Fruit fly (Drosophila melanogaster) whole organism, embryonic: ENCODE results near the gene CG5196.

Source experiments
- BEAF-32 ChIP-seq: fragments of 200-800 bp; sonication (Bioruptor generic); optimal IDR thresholded peaks from 3 replicates; lab custom pipeline; 2017; ENCODE audit warnings: missing biosample characterization, missing genetic modification characterization, mild to moderate bottlenecking, moderate library complexity, missing genetic modification reagents
- C15 ChIP-seq: fragments of 200-800 bp; sonication (Bioruptor generic); IDR thresholded peaks from 3 replicates; pipeline ENCODE4 v1.3.6; 2022; ENCODE audit warnings: missing biosample characterization, missing genetic modification characterization
- CG10209 ChIP-seq: fragments of 200-800 bp; sonication (Bioruptor generic); optimal IDR thresholded peaks from 3 replicates; lab custom pipeline; 2017; ENCODE audit warnings: missing biosample characterization, mild to moderate bottlenecking, missing genetic modification characterization, missing genetic modification reagents
- CG10267 ChIP-seq: fragments of 200-800 bp; sonication (Bioruptor generic); optimal IDR thresholded peaks from 2 replicates; lab custom pipeline; 2018; ENCODE audit warnings: missing biosample characterization, mild to moderate bottlenecking, missing genetic modification characterization, moderate library complexity
- CG11723 ChIP-seq: fragments of 200-800 bp; sonication (Bioruptor generic); optimal IDR thresholded peaks from 2 replicates; lab custom pipeline; 2017; ENCODE audit warnings: missing biosample characterization, mild to moderate bottlenecking, missing genetic modification characterization
- CG12391 ChIP-seq: fragments of 200-800 bp; sonication (Bioruptor generic); optimal IDR thresholded peaks from 3 replicates; lab custom pipeline; 2018; ENCODE audit warnings: missing biosample characterization, mild to moderate bottlenecking, missing genetic modification characterization, moderate library complexity
- CG12659 ChIP-seq: fragments of 200-800 bp; sonication (Bioruptor generic); optimal IDR thresholded peaks from 3 replicates; lab custom pipeline; 2017; ENCODE audit warnings: mild to moderate bottlenecking, missing biosample characterization, missing genetic modification reagents, missing genetic modification characterization
- CG13424 ChIP-seq: fragments of 200-800 bp; sonication (Bioruptor generic); optimal IDR thresholded peaks from 2 replicates; lab custom pipeline; 2019; ENCODE audit warnings: missing biosample characterization, mild to moderate bottlenecking, missing genetic modification characterization, moderate library complexity
- CG14860 ChIP-seq: fragments of 200-800 bp; sonication (Bioruptor generic); IDR thresholded peaks from 3 replicates; pipeline ENCODE4 v1.3.6; 2022; ENCODE audit warnings: missing biosample characterization, missing genetic modification characterization; ENCODE audit not compliant: partially characterized antibody
- CG1529 ChIP-seq: fragments of 200-800 bp; sonication (Bioruptor generic); optimal IDR thresholded peaks from 3 replicates; lab custom pipeline; 2018; ENCODE audit warnings: missing biosample characterization, missing genetic modification characterization
- CG15514 ChIP-seq: fragments of 200-800 bp; sonication (Bioruptor generic); optimal IDR thresholded peaks from 3 replicates; lab custom pipeline; 2017; ENCODE audit warnings: missing biosample characterization, missing genetic modification characterization, mild to moderate bottlenecking, moderate library complexity, missing genetic modification reagents
- CG2129 ChIP-seq: fragments of 200-800 bp; sonication (Bioruptor generic); IDR thresholded peaks from 2 replicates; pipeline ENCODE4 v1.3.6; 2022; ENCODE audit warnings: missing biosample characterization, missing genetic modification characterization; ENCODE audit not compliant: partially characterized antibody
- CG2202 ChIP-seq: fragments of 200-800 bp; sonication (Bioruptor generic); optimal IDR thresholded peaks from 2 replicates; lab custom pipeline; 2018; ENCODE audit warnings: missing biosample characterization, mild to moderate bottlenecking, missing genetic modification characterization
- CG3163 ChIP-seq: fragments of 200-800 bp; sonication (Bioruptor generic); optimal IDR thresholded peaks from 3 replicates; lab custom pipeline; 2016; ENCODE audit warnings: missing biosample characterization, missing genetic modification characterization
- CG4424 ChIP-seq: fragments of 200-800 bp; sonication (Bioruptor generic); optimal IDR thresholded peaks from 3 replicates; lab custom pipeline; 2016; ENCODE audit warnings: missing biosample characterization, missing genetic modification characterization
- CG5953 ChIP-seq: fragments of 200-800 bp; sonication (Bioruptor generic); IDR thresholded peaks from 2 replicates; pipeline ENCODE4 v1.3.6; 2022; ENCODE audit warnings: missing biosample characterization, missing genetic modification characterization
- CG7556 ChIP-seq: fragments of 200-800 bp; sonication (Bioruptor generic); optimal IDR thresholded peaks from 2 replicates; lab custom pipeline; 2017; ENCODE audit warnings: missing biosample characterization, mild to moderate bottlenecking, missing genetic modification characterization
- CG8388 ChIP-seq: fragments of 200-800 bp; sonication (Bioruptor generic); optimal IDR thresholded peaks from 2 replicates; lab custom pipeline; 2019; ENCODE audit warnings: missing biosample characterization, mild to moderate bottlenecking, missing genetic modification characterization, moderate library complexity
- CG9797 ChIP-seq: fragments of 200-800 bp; sonication (Bioruptor generic); optimal IDR thresholded peaks from 3 replicates; lab custom pipeline; 2018; ENCODE audit warnings: missing biosample characterization, mild to moderate bottlenecking, missing genetic modification characterization
- CG9817 ChIP-seq: fragments of 200-800 bp; sonication (Bioruptor generic); optimal IDR thresholded peaks from 2 replicates; lab custom pipeline; 2018; ENCODE audit warnings: missing biosample characterization, mild to moderate bottlenecking, missing genetic modification characterization, moderate library complexity
- Dad ChIP-seq: fragments of 200-800 bp; sonication (Bioruptor generic); optimal IDR thresholded peaks from 3 replicates; lab custom pipeline; 2016; ENCODE audit warnings: missing biosample characterization, missing genetic modification characterization
- Dip2 ChIP-seq: fragments of 200-800 bp; sonication (Bioruptor generic); IDR thresholded peaks from 2 replicates; pipeline ENCODE4 v1.3.6; 2022; ENCODE audit warnings: missing biosample characterization, missing genetic modification characterization
- Dll ChIP-seq: fragments of 200-800 bp; sonication (Bioruptor generic); IDR thresholded peaks from 4 replicates; pipeline ENCODE4 v1.3.6; 2022; ENCODE audit warnings: missing biosample characterization, missing genetic modification characterization; ENCODE audit not compliant: partially characterized antibody
- Elba2 ChIP-seq: fragments of 200-800 bp; sonication (Bioruptor generic); optimal IDR thresholded peaks from 3 replicates; lab custom pipeline; 2016; ENCODE audit warnings: missing biosample characterization, missing genetic modification characterization
- Fer3 ChIP-seq: fragments of 200-800 bp; sonication (Bioruptor generic); optimal IDR thresholded peaks from 2 replicates; lab custom pipeline; 2018; ENCODE audit warnings: missing biosample characterization, mild to moderate bottlenecking, missing genetic modification characterization, moderate library complexity
- HmgZ ChIP-seq: fragments of 200-800 bp; sonication (Bioruptor generic); optimal IDR thresholded peaks from 2 replicates; lab custom pipeline; 2018; ENCODE audit warnings: missing biosample characterization, mild to moderate bottlenecking, missing genetic modification characterization
- MBD-R2 ChIP-seq: fragments of 200-800 bp; sonication (Bioruptor generic); IDR thresholded peaks from 2 replicates; pipeline ENCODE4 v1.3.6; 2022; ENCODE audit warnings: missing biosample characterization, missing genetic modification characterization
- MESR4 ChIP-seq: fragments of 200-800 bp; sonication (Bioruptor generic); optimal IDR thresholded peaks from 2 replicates; lab custom pipeline; 2018; ENCODE audit warnings: missing biosample characterization, mild to moderate bottlenecking, missing genetic modification characterization, moderate library complexity
- Med ChIP-seq: fragments of 200-800 bp; sonication (Bioruptor generic); peaks from one replicate; lab custom pipeline; 2016; ENCODE audit warnings: missing biosample characterization, missing genetic modification characterization, mild to moderate bottlenecking, inconsistent platforms, moderate library complexity
- Ptx1 ChIP-seq: fragments of 200-800 bp; sonication (Bioruptor generic); IDR thresholded peaks from 2 replicates; pipeline ENCODE4 v1.3.6; 2022; ENCODE audit warnings: missing biosample characterization, missing genetic modification characterization
- abd-A ChIP-seq: fragments of 200-800 bp; sonication (Bioruptor generic); optimal IDR thresholded peaks from 3 replicates; lab custom pipeline; 2019; ENCODE audit warnings: missing biosample characterization, mild to moderate bottlenecking, missing genetic modification characterization, moderate library complexity
- aop ChIP-seq: fragments of 200-800 bp; sonication (Bioruptor generic); IDR thresholded peaks from 2 replicates; pipeline ENCODE4 v1.3.6; 2022; ENCODE audit warnings: missing biosample characterization, missing genetic modification characterization
- crol ChIP-seq: fragments of 200-800 bp; sonication (Bioruptor generic); IDR thresholded peaks from 2 replicates; pipeline ENCODE4 v1.3.6; 2022; ENCODE audit warnings: missing biosample characterization, missing genetic modification characterization
- da ChIP-seq: fragments of 200-800 bp; sonication (Bioruptor generic); optimal IDR thresholded peaks from 2 replicates; lab custom pipeline; 2016; ENCODE audit warnings: missing biosample characterization, missing genetic modification characterization
- dimm ChIP-seq: fragments of 200-800 bp; sonication (Bioruptor generic); IDR thresholded peaks from 2 replicates; pipeline ENCODE4 v1.3.6; 2022; ENCODE audit warnings: missing biosample characterization, missing genetic modification characterization
- esg ChIP-seq: fragments of 200-800 bp; sonication (Bioruptor generic); conservative IDR thresholded peaks from 2 replicates; pipeline ENCODE4 v1.3.6; 2022; ENCODE audit warnings: missing biosample characterization, missing genetic modification characterization
- exex ChIP-seq: fragments of 200-800 bp; sonication (Bioruptor generic); optimal IDR thresholded peaks from 4 replicates; lab custom pipeline; 2018; ENCODE audit warnings: missing biosample characterization, mild to moderate bottlenecking, missing genetic modification characterization, moderate library complexity
- fru ChIP-seq: fragments of >200 bp; optimal IDR thresholded peaks from 2 replicates; lab custom pipeline; 2017
- fu2 ChIP-seq: fragments of 200-800 bp; sonication (Bioruptor generic); optimal IDR thresholded peaks from 2 replicates; lab custom pipeline; 2016; ENCODE audit warnings: missing biosample characterization, missing genetic modification characterization
- grau ChIP-seq: fragments of 200-800 bp; optimal IDR thresholded peaks from 3 replicates; lab custom pipeline; 2019; ENCODE audit warnings: missing biosample characterization, mild to moderate bottlenecking, missing genetic modification characterization, moderate library complexity
- ham ChIP-seq: fragments of 200-800 bp; sonication (Bioruptor generic); IDR thresholded peaks from 2 replicates; pipeline ENCODE4 v1.3.6; 2022; ENCODE audit warnings: missing biosample characterization, missing genetic modification characterization
- jigr1 ChIP-seq: fragments of 200-800 bp; sonication (Bioruptor generic); IDR thresholded peaks from 3 replicates; pipeline ENCODE4 v1.3.6; 2022; ENCODE audit warnings: missing biosample characterization, missing genetic modification characterization
- luna ChIP-seq: fragments of 200-800 bp; sonication (Bioruptor generic); optimal IDR thresholded peaks from 2 replicates; lab custom pipeline; 2016; ENCODE audit warnings: missing biosample characterization, missing genetic modification characterization
- nmo ChIP-seq: fragments of 200-800 bp; sonication (Bioruptor generic); optimal IDR thresholded peaks from 2 replicates; lab custom pipeline; 2018; ENCODE audit warnings: missing biosample characterization, mild to moderate bottlenecking, missing genetic modification characterization, moderate library complexity
- phol ChIP-seq: fragments of 200-800 bp; sonication (Bioruptor generic); optimal IDR thresholded peaks from 3 replicates; lab custom pipeline; 2018; ENCODE audit warnings: missing biosample characterization, mild to moderate bottlenecking, missing genetic modification characterization, moderate library complexity
- prd ChIP-seq, 3 experiments: fragments of >200 bp in 2 of 3; fragments of 200-800 bp in 1 of 3; sonication (Bioruptor generic) in 1 of 3; optimal IDR thresholded peaks in 2 of 3; IDR thresholded peaks in 1 of 3; 2 replicates in 2 of 3; 3 replicates in 1 of 3; pipeline versions ENCODE4 v1.3.6 to Lab custom; 2017 to 2022; ENCODE audit warnings: missing biosample characterization in 1 of 3, missing genetic modification characterization in 1 of 3
- row ChIP-seq: fragments of 200-800 bp; sonication (Bioruptor generic); IDR thresholded peaks from 3 replicates; pipeline ENCODE4 v1.3.6; 2022; ENCODE audit warnings: missing biosample characterization, missing genetic modification characterization
- sens-2 ChIP-seq: fragments of 200-800 bp; sonication (Bioruptor generic); IDR thresholded peaks from 2 replicates; pipeline ENCODE4 v1.3.6; 2022; ENCODE audit warnings: missing biosample characterization, missing genetic modification characterization
- sug ChIP-seq: fragments of 200-800 bp; optimal IDR thresholded peaks from 2 replicates; lab custom pipeline; 2019; ENCODE audit warnings: missing biosample characterization, mild to moderate bottlenecking, missing genetic modification characterization, moderate library complexity

CG5196 gene

dm6 chr3R:12429120-12429610 is 21.0 kb downstream of the CG5196 start, which contains the start of the genes CG5641 and CG5245 (continued):
- no peak for TF ChIP-seq Dad (GFP tag; lab: Kevin White, UChicago)
- TF ChIP-seq CG10209 = no peak
- no peak for TF ChIP-seq CG1529
- TF ChIP-seq exex (tag; lab: Kevin White, UChicago) = no peak
- TF ChIP-seq CG15514 = peak; percentile 57
- TF ChIP-seq CG8388 (GFP tag; lab: Kevin White, UChicago) = no peak
- TF ChIP-seq crol = no peak

dm6 chr3R:12431030-12431489 is 22.9 kb downstream of the CG5196 start, which contains the start of gene Prosalpha2:
Prosalpha2 (plus strand) TSS chr3R:12431321.
- no peak for TF ChIP-seq CG11723 (GFP tag; lab: Kevin White, UChicago)
- no peak for TF ChIP-seq abd-A (tag; lab: Kevin White, UChicago)
- peak; percentile 84 for TF ChIP-seq CG9797
- peak; percentile 73 for TF ChIP-seq Med (GFP tag; lab: Kevin White, UChicago)
- TF ChIP-seq esg = no peak
- no peak for TF ChIP-seq sens-2 (GFP tag; lab: Robert Waterston, UW)
- no peak for TF ChIP-seq fru (lab: Kevin White, UChicago)
- TF ChIP-seq CG2129 (GFP tag; lab: Robert Waterston, UW) = no peak
- TF ChIP-seq sug (tag; lab: Kevin White, UChicago) = peak; percentile 40
- 0 out of 4 replicates have a peak, but pooled peaks have one; percentile 29 for TF ChIP-seq Dll (GFP tag; lab: Robert Waterston, UW)
- TF ChIP-seq CG10267 (tag; lab: Kevin White, UChicago) = peak; percentile 45
- TF ChIP-seq nmo (GFP tag; lab: Kevin White, UChicago) = peak; percentile 42
- TF ChIP-seq CG7556 (GFP tag; lab: Kevin White, UChicago) = no peak
- no peak for TF ChIP-seq CG14860 (GFP tag; lab: Robert Waterston, UW)
- TF ChIP-seq C15 = no peak
- no peak for TF ChIP-seq CG2202
- no peak for TF ChIP-seq CG9817 (tag; lab: Kevin White, UChicago)
- TF ChIP-seq row = peak; percentile 59
- TF ChIP-seq aop (GFP tag; lab: Robert Waterston, UW) = no peak
- no peak for TF ChIP-seq dimm
- TF ChIP-seq jigr1 (GFP tag; lab: Robert Waterston, UW) = no peak; the same call in 2 of the 3 replicates
- TF ChIP-seq CG12659 = peak; percentile 68
- no peak for TF ChIP-seq luna (GFP tag; lab: Kevin White, UChicago)
- TF ChIP-seq MBD-R2 (GFP tag; lab: Robert Waterston, UW) = peak; percentile 82
- TF ChIP-seq CG4424 (GFP tag; lab: Kevin White, UChicago) = peak; percentile 3
- no peak for TF ChIP-seq CG3163
- TF ChIP-seq Elba2 (GFP tag; lab: Kevin White, UChicago) = peak; percentile 72
- peak; percentile 13 for TF ChIP-seq HmgZ (tag; lab: Kevin White, UChicago)
- peak; percentile 1 for TF ChIP-seq Fer3 (tag; lab: Kevin White, UChicago)
- TF ChIP-seq BEAF-32 (GFP tag; lab: Kevin White, UChicago) = peak; percentile 34
- TF ChIP-seq ham (GFP tag; lab: Robert Waterston, UW) = no peak
- TF ChIP-seq fu2 (GFP tag; lab: Kevin White, UChicago) = no peak
- TF ChIP-seq phol = peak; percentile 46
- no peak for TF ChIP-seq da
- peak; percentile 18 for TF ChIP-seq grau (tag; lab: Kevin White, UChicago)
- TF ChIP-seq prd (optimal IDR thresholded peaks at IDR 0.05; lab: Kevin White, UChicago) = no peak
- TF ChIP-seq prd (GFP tag; IDR thresholded peaks at IDR 0.05; lab: Robert Waterston, UW) = no peak
- TF ChIP-seq CG13424 (tag; lab: Kevin White, UChicago) = peak; percentile 20
- TF ChIP-seq Ptx1 (GFP tag; lab: Robert Waterston, UW) = peak; percentile 21; the same call in 1 of the 2 replicates
- peak; percentile 66 for TF ChIP-seq MESR4 (GFP tag; lab: Kevin White, UChicago)
- TF ChIP-seq CG5953 = no peak
- TF ChIP-seq CG12391 (tag; lab: Kevin White, UChicago) = peak; percentile 1
- TF ChIP-seq Dip2 (GFP tag; lab: Robert Waterston, UW) = no peak
